Fruit fly (Drosophila melanogaster): ENCODE measurements around the gene CG14635.

CG14635 gene

DNA sequence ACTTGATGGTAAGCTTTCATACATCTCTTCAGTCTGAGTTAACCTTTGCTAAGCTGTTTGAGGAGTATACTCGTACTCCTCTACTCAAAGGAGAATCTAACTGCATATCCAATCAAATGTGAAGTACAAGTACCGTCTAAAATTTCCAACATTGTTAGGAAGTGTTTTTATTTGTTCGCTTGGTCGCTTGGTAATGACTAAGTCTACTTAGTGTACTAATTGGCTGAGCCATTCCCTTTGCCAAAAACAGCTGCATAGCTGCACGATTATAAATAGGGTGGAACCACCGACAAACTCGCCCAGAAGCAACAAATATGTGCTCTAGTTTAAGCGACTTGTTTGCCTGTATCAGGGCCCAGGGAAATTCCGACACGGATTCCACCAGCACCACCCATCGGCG, at the start of gene CG14635:
TSS of gene CG14635 (plus strand) at position 301 of the 400 bp plus-strand sequence.
- TF ChIP-seq fd96Ca (GFP tag; IDR thresholded peaks at IDR 0.05) (no peak), CG15710 (tag; optimal IDR thresholded peaks at IDR 0.05) (no peak), CG4496 (GFP tag; IDR thresholded peaks at IDR 0.05) (no peak), Ets98B (GFP tag; IDR thresholded peaks at IDR 0.05) (no peak)

DNA sequence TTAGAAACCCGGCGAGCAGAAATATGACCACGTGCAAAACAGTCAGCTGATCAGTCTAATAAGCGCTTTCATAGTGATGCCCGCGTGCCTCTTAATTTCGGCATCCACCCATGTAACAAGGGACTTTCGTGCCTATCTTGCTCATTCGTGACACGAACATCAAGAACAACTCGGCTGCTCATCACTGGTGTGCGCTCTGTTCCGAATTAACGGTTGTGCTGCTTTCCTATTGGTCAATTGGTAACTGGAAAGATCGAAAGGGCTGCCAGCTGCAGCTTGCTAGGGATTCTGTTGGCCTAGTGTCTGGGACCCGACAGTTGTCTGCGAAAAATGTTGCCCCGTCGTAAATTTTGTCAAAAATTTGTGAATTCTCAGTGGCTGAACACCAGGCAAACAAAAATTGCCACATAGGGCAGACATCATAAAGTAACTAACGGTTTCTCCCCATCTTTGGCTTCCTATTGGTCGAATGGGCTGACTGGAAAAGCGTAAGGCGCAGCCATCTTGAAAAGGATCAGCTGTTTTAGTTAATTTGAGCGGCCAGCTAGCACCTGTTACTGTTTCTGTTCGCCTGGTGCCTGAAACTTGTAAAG, 48.1 kb upstream of the CG14635 start:
- TF ChIP-seq Pif1B (GFP tag; optimal IDR thresholded peaks at IDR 0.05), result no peak
- no peak for TF ChIP-seq CG12605 (GFP tag; IDR thresholded peaks at IDR 0.05)
- TF ChIP-seq Pif1A (GFP tag; optimal IDR thresholded peaks at IDR 0.05), result no peak
- 0 out of 2 replicates have a peak, but pooled peaks have one; percentile 14 for TF ChIP-seq CG32121 (GFP tag; IDR thresholded peaks at IDR 0.05)
- peak; percentile 5 for TF ChIP-seq Snoo (tag; optimal IDR thresholded peaks at IDR 0.05)
- no peak for TF ChIP-seq CG9948 (tag; optimal IDR thresholded peaks at IDR 0.05)
- TF ChIP-seq CG14655 (GFP tag; optimal IDR thresholded peaks at IDR 0.05), result no peak
- no peak for TF ChIP-seq D1 (tag; optimal IDR thresholded peaks at IDR 0.05)
- TF ChIP-seq CG13204 (GFP tag; optimal IDR thresholded peaks at IDR 0.05), result peak; percentile 6
- TF ChIP-seq CG10348 (GFP tag; IDR thresholded peaks at IDR 0.05), result no peak
- TF ChIP-seq Ets98B (GFP tag; IDR thresholded peaks at IDR 0.05), result peak; percentile 33; the same call in 1 of the 2 replicates
- no peak for TF ChIP-seq CG8159 (tag; optimal IDR thresholded peaks at IDR 0.05)
- TF ChIP-seq fd96Ca (GFP tag; IDR thresholded peaks at IDR 0.05), result 0 out of 3 replicates have a peak, but pooled peaks have one; percentile 58
- no peak for TF ChIP-seq CG4496 (GFP tag; IDR thresholded peaks at IDR 0.05)
- no peak for TF ChIP-seq gl (tag; optimal IDR thresholded peaks at IDR 0.05)
- peak; percentile 53 for TF ChIP-seq EcR (GFP tag; optimal IDR thresholded peaks at IDR 0.05)
- TF ChIP-seq CG15710 (tag; optimal IDR thresholded peaks at IDR 0.05), result no peak
- no peak for TF ChIP-seq CG34367 (tag; optimal IDR thresholded peaks at IDR 0.05)
- no peak for TF ChIP-seq CG17806 (tag; optimal IDR thresholded peaks at IDR 0.05)

DNA sequence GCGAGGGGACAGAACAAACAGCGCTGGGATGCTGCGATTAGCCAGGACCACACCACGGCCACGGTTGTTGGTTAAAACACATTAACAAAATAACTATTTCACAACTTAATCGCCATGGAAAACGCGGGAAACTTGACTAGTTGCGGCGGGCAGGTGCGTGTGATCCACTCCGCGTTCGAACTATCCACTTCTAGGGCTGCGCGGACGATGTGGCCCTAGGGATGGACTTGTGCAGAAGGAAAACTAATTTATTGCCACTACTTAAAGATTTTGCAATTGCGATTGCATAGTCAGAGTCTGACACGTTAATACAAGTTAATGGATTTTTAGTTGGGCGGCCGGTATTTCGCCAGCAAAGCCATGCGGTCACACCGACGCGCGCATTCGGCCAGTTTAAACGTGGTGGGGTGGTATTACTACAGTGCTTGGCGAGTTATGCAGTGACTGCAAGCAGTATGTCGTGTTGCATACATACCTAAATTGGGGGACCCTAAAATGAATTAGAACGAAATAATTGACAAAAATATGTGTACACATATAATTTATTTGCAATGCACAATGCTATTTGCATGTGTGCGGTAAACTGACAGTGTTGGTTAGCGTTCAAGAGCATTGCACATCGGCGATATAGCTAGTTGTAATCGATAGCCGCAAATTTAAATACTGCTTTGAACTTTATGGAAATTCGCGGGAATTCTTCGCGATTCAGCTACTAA, 43.3 kb upstream of the CG14635 start, which contains the start of gene Rbf:
TSS of gene Rbf (minus strand) at position 323 of the 716 bp plus-strand sequence.
- TF ChIP-seq rn (GFP tag; IDR thresholded peaks at IDR 0.05) (no peak), CG17806 (tag; optimal IDR thresholded peaks at IDR 0.05) (no peak), CG13204 (GFP tag; optimal IDR thresholded peaks at IDR 0.05) (no peak), Pif1B (GFP tag; optimal IDR thresholded peaks at IDR 0.05) (no peak)

DNA sequence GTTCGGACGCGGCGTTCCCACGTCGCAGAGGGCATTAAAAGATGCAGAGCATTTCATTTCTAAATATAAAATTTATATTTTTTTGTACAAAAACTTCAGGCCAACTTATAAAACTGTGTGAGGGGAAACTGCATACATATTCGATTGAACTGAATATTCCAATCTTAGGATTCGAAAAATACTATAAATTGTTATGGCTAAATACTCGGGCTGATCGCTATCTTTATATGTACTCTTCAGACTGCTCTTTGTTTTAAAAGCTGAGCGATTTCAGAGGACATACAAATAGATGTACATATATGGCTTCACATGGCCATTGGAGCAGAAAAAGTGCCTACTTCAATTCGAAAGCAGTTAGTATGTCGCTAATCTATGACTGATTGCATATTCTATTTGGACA, 41.3 kb upstream of the CG14635 start, which contains the start of gene CG13359:
TSS of gene CG13359 (minus strand) at position 101 of the 400 bp plus-strand sequence.
- TF ChIP-seq Snoo (tag; optimal IDR thresholded peaks at IDR 0.05), result no peak
- no peak for TF ChIP-seq Ets98B (GFP tag; IDR thresholded peaks at IDR 0.05)
- no peak for TF ChIP-seq fd96Ca (GFP tag; IDR thresholded peaks at IDR 0.05)
- no peak for TF ChIP-seq CG10348 (GFP tag; IDR thresholded peaks at IDR 0.05)
- TF ChIP-seq CG34367 (tag; optimal IDR thresholded peaks at IDR 0.05), result no peak
- TF ChIP-seq CG12605 (GFP tag; IDR thresholded peaks at IDR 0.05), result no peak
- no peak for TF ChIP-seq Pif1A (GFP tag; optimal IDR thresholded peaks at IDR 0.05)
- TF ChIP-seq CG14655 (GFP tag; optimal IDR thresholded peaks at IDR 0.05), result no peak

DNA sequence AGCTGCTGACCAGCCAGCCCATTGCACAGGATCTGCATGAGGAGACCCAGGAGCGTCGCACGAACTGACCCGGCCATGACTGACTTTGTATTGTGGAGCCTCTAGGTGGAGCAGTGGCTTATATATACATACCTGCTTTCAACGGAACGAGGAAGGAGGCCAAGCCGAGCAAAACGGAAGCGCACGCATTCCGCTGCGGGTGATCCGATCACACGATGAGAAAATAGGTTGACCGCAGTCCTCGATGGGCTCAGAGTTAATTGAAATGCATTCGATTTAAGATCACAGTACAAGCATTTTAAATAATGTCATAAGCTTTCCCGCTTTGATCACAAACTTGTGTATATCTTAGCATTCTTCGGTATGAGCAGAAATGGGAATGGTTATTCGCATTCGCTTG, 39.8 kb upstream of the CG14635 start, which contains the start of gene CG13358:
TSS of gene CG13358 (minus strand) at position 101 of the 400 bp plus-strand sequence.
- TF ChIP-seq CG8301 (tag; optimal IDR thresholded peaks at IDR 0.05), result peak; percentile 14
- no peak for TF ChIP-seq CG14655 (GFP tag; optimal IDR thresholded peaks at IDR 0.05)

DNA sequence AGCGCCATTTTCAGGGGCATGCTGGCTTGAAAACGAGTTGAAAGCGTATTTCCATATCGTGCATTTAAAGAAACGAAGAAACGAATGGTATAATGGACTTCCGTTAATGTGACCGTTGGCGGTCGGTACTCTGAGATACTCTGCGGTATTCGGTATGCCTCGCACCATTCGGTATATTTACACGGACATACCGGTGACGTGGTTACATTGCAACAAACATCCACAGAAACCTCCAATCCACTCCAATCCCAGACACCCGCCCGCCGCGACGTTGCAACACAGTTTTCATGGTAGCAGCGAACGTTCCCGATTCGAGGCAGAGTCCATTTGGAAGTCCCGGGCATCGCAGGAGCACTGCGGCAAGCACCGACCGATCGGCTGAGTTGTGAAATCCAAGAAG, 38.7 kb upstream of the CG14635 start, which contains the start of gene Sec22:
TSS of gene Sec22 (plus strand) at position 170 of the 400 bp plus-strand sequence.
- no peak for TF ChIP-seq rn (GFP tag; IDR thresholded peaks at IDR 0.05)
- TF ChIP-seq CG8159 (tag; optimal IDR thresholded peaks at IDR 0.05), result no peak
- TF ChIP-seq CG14655 (GFP tag; optimal IDR thresholded peaks at IDR 0.05), result no peak
- TF ChIP-seq CG10348 (GFP tag; IDR thresholded peaks at IDR 0.05), result no peak
- no peak for TF ChIP-seq EcR (GFP tag; optimal IDR thresholded peaks at IDR 0.05)
- peak; percentile 44; the same call in 1 of the 3 replicates for TF ChIP-seq CG4496 (GFP tag; IDR thresholded peaks at IDR 0.05)
- TF ChIP-seq fd96Ca (GFP tag; IDR thresholded peaks at IDR 0.05), result no peak
- TF ChIP-seq D1 (tag; optimal IDR thresholded peaks at IDR 0.05), result no peak
- no peak for TF ChIP-seq CG15710 (tag; optimal IDR thresholded peaks at IDR 0.05)
- no peak for TF ChIP-seq CG12605 (GFP tag; IDR thresholded peaks at IDR 0.05)
- no peak for TF ChIP-seq CG13204 (GFP tag; optimal IDR thresholded peaks at IDR 0.05)
- TF ChIP-seq Pif1A (GFP tag; optimal IDR thresholded peaks at IDR 0.05), result no peak
- no peak for TF ChIP-seq CG8301 (tag; optimal IDR thresholded peaks at IDR 0.05)
- no peak for TF ChIP-seq CG9948 (tag; optimal IDR thresholded peaks at IDR 0.05)
- peak; percentile 2 for TF ChIP-seq CG34367 (tag; optimal IDR thresholded peaks at IDR 0.05)
- TF ChIP-seq Pif1B (GFP tag; optimal IDR thresholded peaks at IDR 0.05), result no peak
- no peak for TF ChIP-seq gl (tag; optimal IDR thresholded peaks at IDR 0.05)
- peak; percentile 19 for TF ChIP-seq Snoo (tag; optimal IDR thresholded peaks at IDR 0.05)
- no peak; the same call in 1 of the 2 replicates for TF ChIP-seq Ets98B (GFP tag; IDR thresholded peaks at IDR 0.05)
- TF ChIP-seq CG32121 (GFP tag; IDR thresholded peaks at IDR 0.05), result no peak

Measured in whole organism, pupa.